Fruit fly (Drosophila melanogaster) whole organism, embryonic: Measurements from ENCODE around the gene CG43813.

Source experiments
- Antp ChIP-seq: fragments of 200-800 bp; sonication (Bioruptor generic); optimal IDR thresholded peaks from 3 replicates; lab custom pipeline; 2016; ENCODE audit warnings: missing biosample characterization, missing genetic modification characterization
- CG10274 ChIP-seq: fragments of 200-800 bp; sonication (Bioruptor generic); optimal IDR thresholded peaks from 3 replicates; lab custom pipeline; 2017; ENCODE audit warnings: missing biosample characterization, mild to moderate bottlenecking, missing genetic modification characterization
- CG10565 ChIP-seq: fragments of 200-800 bp; sonication (Bioruptor generic); optimal IDR thresholded peaks from 3 replicates; lab custom pipeline; 2016; ENCODE audit warnings: missing biosample characterization, mild to moderate bottlenecking, missing genetic modification characterization
- CG11504 ChIP-seq: fragments of 200-800 bp; sonication (Bioruptor generic); optimal IDR thresholded peaks from 3 replicates; lab custom pipeline; 2019; ENCODE audit warnings: missing biosample characterization, mild to moderate bottlenecking, missing genetic modification characterization, moderate library complexity
- CG1233 ChIP-seq: fragments of 200-800 bp; sonication (Bioruptor generic); optimal IDR thresholded peaks from 4 replicates; lab custom pipeline; 2018; ENCODE audit warnings: missing biosample characterization, mild to moderate bottlenecking, missing genetic modification characterization
- CG12659 ChIP-seq: fragments of 200-800 bp; sonication (Bioruptor generic); optimal IDR thresholded peaks from 3 replicates; lab custom pipeline; 2017; ENCODE audit warnings: mild to moderate bottlenecking, missing biosample characterization, missing genetic modification reagents, missing genetic modification characterization
- CG13424 ChIP-seq: fragments of 200-800 bp; sonication (Bioruptor generic); optimal IDR thresholded peaks from 2 replicates; lab custom pipeline; 2019; ENCODE audit warnings: missing biosample characterization, mild to moderate bottlenecking, missing genetic modification characterization, moderate library complexity
- CG15269 ChIP-seq: fragments of 200-800 bp; sonication (Bioruptor generic); optimal IDR thresholded peaks from 2 replicates; lab custom pipeline; 2018; ENCODE audit warnings: missing biosample characterization, mild to moderate bottlenecking, missing genetic modification characterization, moderate library complexity
- CG15479 ChIP-seq: fragments of 200-800 bp; sonication (Bioruptor generic); optimal IDR thresholded peaks from 3 replicates; lab custom pipeline; 2019; ENCODE audit warnings: missing biosample characterization, mild to moderate bottlenecking, missing genetic modification characterization, moderate library complexity
- CG15696 ChIP-seq: fragments of 200-800 bp; sonication (Bioruptor generic); optimal IDR thresholded peaks from 2 replicates; lab custom pipeline; 2019; ENCODE audit warnings: missing biosample characterization, mild to moderate bottlenecking, missing genetic modification characterization, moderate library complexity
- CG17328 ChIP-seq: fragments of 200-800 bp; sonication (Bioruptor generic); IDR thresholded peaks from 2 replicates; pipeline ENCODE4 v1.3.6; 2022; ENCODE audit warnings: missing biosample characterization, missing genetic modification characterization
- CG17361 ChIP-seq: fragments of 200-800 bp; sonication (Bioruptor generic); IDR thresholded peaks from 3 replicates; pipeline ENCODE4 v1.3.6; 2022; ENCODE audit warnings: missing biosample characterization, missing genetic modification characterization
- CG18599 ChIP-seq: fragments of 200-800 bp; sonication (Bioruptor generic); optimal IDR thresholded peaks from 3 replicates; lab custom pipeline; 2017; ENCODE audit warnings: missing biosample characterization, missing genetic modification characterization, mild to moderate bottlenecking, moderate library complexity, missing genetic modification reagents
- CG31441 ChIP-seq: fragments of 200-800 bp; sonication (Bioruptor generic); IDR thresholded peaks from 2 replicates; pipeline ENCODE4 v1.3.6; 2022; ENCODE audit warnings: missing biosample characterization, missing genetic modification characterization
- CG4707 ChIP-seq: fragments of 200-800 bp; sonication (Bioruptor generic); optimal IDR thresholded peaks from 2 replicates; lab custom pipeline; 2018; ENCODE audit warnings: missing biosample characterization, mild to moderate bottlenecking, missing genetic modification characterization, moderate library complexity
- CG5180 ChIP-seq: fragments of 200-800 bp; sonication (Bioruptor generic); optimal IDR thresholded peaks from 3 replicates; lab custom pipeline; 2017; ENCODE audit warnings: missing biosample characterization, missing genetic modification characterization, mild to moderate bottlenecking, moderate library complexity, missing genetic modification reagents
- CG6854 ChIP-seq: fragments of 200-800 bp; sonication (Bioruptor generic); optimal IDR thresholded peaks from 3 replicates; lab custom pipeline; 2017; ENCODE audit warnings: missing biosample characterization, mild to moderate bottlenecking, missing genetic modification characterization
- CG7556 ChIP-seq: fragments of 200-800 bp; sonication (Bioruptor generic); optimal IDR thresholded peaks from 2 replicates; lab custom pipeline; 2017; ENCODE audit warnings: missing biosample characterization, mild to moderate bottlenecking, missing genetic modification characterization
- CG7839 ChIP-seq: fragments of 200-800 bp; sonication (Bioruptor generic); optimal IDR thresholded peaks from 3 replicates; lab custom pipeline; 2018; ENCODE audit warnings: missing biosample characterization, mild to moderate bottlenecking, missing genetic modification characterization, moderate library complexity
- CG8281 ChIP-seq: fragments of 200-800 bp; sonication (Bioruptor generic); optimal IDR thresholded peaks from 2 replicates; lab custom pipeline; 2018; ENCODE audit warnings: missing biosample characterization, mild to moderate bottlenecking, missing genetic modification characterization, moderate library complexity
- CG8290 ChIP-seq, 3 experiments: fragments of 200-800 bp; sonication (Bioruptor generic); optimal IDR thresholded peaks; 2 replicates each; lab custom pipeline; 2016 to 2019; ENCODE audit warnings: missing biosample characterization in 3 of 3, missing genetic modification characterization in 3 of 3, mild to moderate bottlenecking in 2 of 3, moderate library complexity in 1 of 3
- CG8388 ChIP-seq: fragments of 200-800 bp; sonication (Bioruptor generic); optimal IDR thresholded peaks from 2 replicates; lab custom pipeline; 2019; ENCODE audit warnings: missing biosample characterization, mild to moderate bottlenecking, missing genetic modification characterization, moderate library complexity
- CG8924 ChIP-seq: fragments of 200-800 bp; optimal IDR thresholded peaks from 3 replicates; lab custom pipeline; 2019; ENCODE audit warnings: missing biosample characterization, mild to moderate bottlenecking, missing genetic modification characterization, moderate library complexity
- CG9727 ChIP-seq: fragments of 200-800 bp; sonication (Bioruptor generic); optimal IDR thresholded peaks from 3 replicates; lab custom pipeline; 2017; ENCODE audit warnings: missing biosample characterization, mild to moderate bottlenecking, missing genetic modification characterization
- CHES-1-like ChIP-seq: fragments of 200-800 bp; sonication (Bioruptor generic); optimal IDR thresholded peaks from 2 replicates; lab custom pipeline; 2016; ENCODE audit warnings: missing biosample characterization, missing genetic modification characterization
- CoRest ChIP-seq: fragments of 200-800 bp; sonication (Bioruptor generic); optimal IDR thresholded peaks from 3 replicates; lab custom pipeline; 2018; ENCODE audit warnings: missing biosample characterization, mild to moderate bottlenecking, missing genetic modification characterization, moderate library complexity
- Hr51 ChIP-seq, 2 experiments: fragments of 200-800 bp; sonication (Bioruptor generic); optimal IDR thresholded peaks; 2 replicates in 1 of 2; 3 replicates in 1 of 2; lab custom pipeline; 2016 to 2018; ENCODE audit warnings: missing biosample characterization in 2 of 2, missing genetic modification characterization in 2 of 2, mild to moderate bottlenecking in 1 of 2, moderate library complexity in 1 of 2
- Mrtf ChIP-seq: fragments of 200-800 bp; sonication (Bioruptor generic); IDR thresholded peaks from 3 replicates; pipeline ENCODE4 v1.3.6; 2022; ENCODE audit warnings: missing biosample characterization, missing genetic modification characterization
- Sox100B ChIP-seq: fragments of 200-800 bp; sonication (Bioruptor generic); optimal IDR thresholded peaks from 3 replicates; lab custom pipeline; 2018; ENCODE audit warnings: missing biosample characterization, mild to moderate bottlenecking, missing genetic modification characterization
- Sox102F ChIP-seq: fragments of 200-800 bp; sonication (Bioruptor generic); optimal IDR thresholded peaks from 2 replicates; lab custom pipeline; 2018; ENCODE audit warnings: missing biosample characterization, mild to moderate bottlenecking, missing genetic modification characterization, moderate library complexity
- bcd ChIP-seq: fragments of 200-800 bp; sonication (Bioruptor generic); optimal IDR thresholded peaks from 2 replicates; lab custom pipeline; 2017; ENCODE audit warnings: missing biosample characterization, mild to moderate bottlenecking, missing genetic modification characterization
- bsh ChIP-seq, 2 experiments: fragments of 200-800 bp; sonication (Bioruptor generic); optimal IDR thresholded peaks; 2 replicates each; lab custom pipeline; 2017 to 2018; ENCODE audit warnings: mild to moderate bottlenecking in 2 of 2, missing biosample characterization in 2 of 2, missing genetic modification characterization in 2 of 2, moderate library complexity in 1 of 2
- ci ChIP-seq: fragments of 200-800 bp; sonication (Bioruptor generic); IDR thresholded peaks from 3 replicates; pipeline ENCODE4 v1.3.6; 2022; ENCODE audit warnings: missing biosample characterization, missing genetic modification characterization
- corto ChIP-seq: fragments of 200-800 bp; sonication (Bioruptor generic); optimal IDR thresholded peaks from 2 replicates; lab custom pipeline; 2016; ENCODE audit warnings: missing biosample characterization, mild to moderate bottlenecking, missing genetic modification characterization, moderate library complexity
- croc ChIP-seq: fragments of 200-800 bp; sonication (Bioruptor generic); conservative IDR thresholded peaks from 3 replicates; pipeline ENCODE4 v1.3.6; 2022; ENCODE audit warnings: missing biosample characterization, missing genetic modification characterization
- fd96Cb ChIP-seq: fragments of 200-800 bp; sonication (Bioruptor generic); optimal IDR thresholded peaks from 2 replicates; lab custom pipeline; 2018; ENCODE audit warnings: missing biosample characterization, mild to moderate bottlenecking, missing genetic modification characterization, moderate library complexity
- gem ChIP-seq: fragments of 200-800 bp; sonication (Bioruptor generic); optimal IDR thresholded peaks from 2 replicates; lab custom pipeline; 2019; ENCODE audit warnings: missing biosample characterization, mild to moderate bottlenecking, missing genetic modification characterization, moderate library complexity
- gfzf ChIP-seq: fragments of 200-800 bp; sonication (Bioruptor generic); optimal IDR thresholded peaks from 2 replicates; lab custom pipeline; 2016; ENCODE audit warnings: missing biosample characterization, mild to moderate bottlenecking, missing genetic modification characterization, moderate library complexity
- grn ChIP-seq: fragments of 200-800 bp; sonication (Bioruptor generic); optimal IDR thresholded peaks from 3 replicates; lab custom pipeline; 2017; ENCODE audit warnings: missing biosample characterization, missing genetic modification characterization
- gsb-n ChIP-seq: fragments of 200-800 bp; sonication (Bioruptor generic); optimal IDR thresholded peaks from 3 replicates; lab custom pipeline; 2018; ENCODE audit warnings: missing biosample characterization, mild to moderate bottlenecking, missing genetic modification characterization
- inv ChIP-seq: fragments of 200-800 bp; sonication (Bioruptor generic); IDR thresholded peaks from 2 replicates; pipeline ENCODE4 v1.3.6; 2022; ENCODE audit warnings: missing biosample characterization, missing genetic modification characterization; ENCODE audit not compliant: partially characterized antibody
- lilli ChIP-seq: fragments of 200-800 bp; sonication (Bioruptor generic); optimal IDR thresholded peaks from 3 replicates; lab custom pipeline; 2016; ENCODE audit warnings: missing biosample characterization, missing genetic modification characterization
- luna ChIP-seq: fragments of 200-800 bp; sonication (Bioruptor generic); optimal IDR thresholded peaks from 2 replicates; lab custom pipeline; 2016; ENCODE audit warnings: missing biosample characterization, missing genetic modification characterization
- nerfin-2 ChIP-seq: fragments of 200-800 bp; sonication (Bioruptor generic); IDR thresholded peaks from 2 replicates; pipeline ENCODE4 v1.3.6; 2022; ENCODE audit warnings: missing biosample characterization, missing genetic modification characterization; ENCODE audit not compliant: partially characterized antibody
- pan ChIP-seq, 4 experiments: fragments of >200 bp in 3 of 4; fragments of 200-800 bp in 1 of 4; sonication (Bioruptor generic) in 1 of 4; optimal IDR thresholded peaks in 3 of 4; IDR thresholded peaks in 1 of 4; 2 replicates each; pipeline versions ENCODE4 v1.3.6 to Lab custom; 2017 to 2022; ENCODE audit warnings: missing biosample characterization in 2 of 4, missing genetic modification characterization in 2 of 4, mixed read lengths in 1 of 4
- pros ChIP-seq: fragments of 200-800 bp; sonication (Bioruptor generic); optimal IDR thresholded peaks from 3 replicates; lab custom pipeline; 2019; ENCODE audit warnings: missing biosample characterization, mild to moderate bottlenecking, missing genetic modification characterization, moderate library complexity
- sens ChIP-seq: fragments of 200-800 bp; sonication (Bioruptor generic); peaks from one replicate; lab custom pipeline; 2016; ENCODE audit warnings: missing biosample characterization, missing genetic modification characterization

Gene CG43813

dm6 chr2L:12338548-12338947, 5.5 kb downstream of the CG43813 start, which contains the start of gene CG31862:
CG31862 (plus strand) TSS chr2L:12338848.
- TF ChIP-seq CG5180 (GFP tag; lab: Kevin White, UChicago) (no peak), CG6854 (GFP tag; lab: Kevin White, UChicago) (no peak), ci (GFP tag; lab: Robert Waterston, UW) (no peak), CG15269 (tag; lab: Kevin White, UChicago) (no peak), CG10274 (no peak), CG7556 (GFP tag; lab: Kevin White, UChicago) (no peak), luna (GFP tag; lab: Kevin White, UChicago) (no peak), Antp (no peak), CG10565 (no peak), lilli (GFP tag; lab: Kevin White, UChicago) (no peak), CHES-1-like (GFP tag; lab: Kevin White, UChicago) (no peak), bcd (GFP tag; lab: Kevin White, UChicago) (no peak), Sox100B (no peak), CG8290 (GFP tag; optimal IDR thresholded peaks at IDR 0.05; lab: Kevin White, UChicago) (no peak), CG8290 (tag; optimal IDR thresholded peaks at IDR 0.05; lab: Kevin White, UChicago) (no peak), gfzf (GFP tag; lab: Kevin White, UChicago) (no peak), CG1233 (GFP tag; lab: Kevin White, UChicago) (no peak), pros (GFP tag; lab: Kevin White, UChicago) (no peak), CG15479 (GFP tag; lab: Kevin White, UChicago) (no peak), croc (no peak), inv (GFP tag; lab: Robert Waterston, UW) (no peak)

dm6 chr2L:12337162-12337561, 6.9 kb downstream of the CG43813 start:
- no peak for TF ChIP-seq CG4707 (GFP tag; lab: Kevin White, UChicago)
- peak in 1 of 2 experiments; percentile 50 for TF ChIP-seq bsh (GFP tag; optimal IDR thresholded peaks at IDR 0.05; lab: Kevin White, UChicago)
- peak; percentile 13 for TF ChIP-seq CG1233 (GFP tag; lab: Kevin White, UChicago)
- TF ChIP-seq gem: peak; percentile 68
- peak; percentile 17 for TF ChIP-seq CG11504 (tag; lab: Kevin White, UChicago)
- peak; percentile 26 for TF ChIP-seq CG8924 (tag; lab: Kevin White, UChicago)
- peak; percentile 55 for TF ChIP-seq CG7839 (tag; lab: Kevin White, UChicago)
- peak; percentile 31 for TF ChIP-seq CG18599
- TF ChIP-seq CG8281: peak; percentile 20
- TF ChIP-seq CG9727: peak; percentile 43
- peak; percentile 23 for TF ChIP-seq Sox102F
- peak; percentile 48; the same call in 1 of the 2 replicates for TF ChIP-seq CG31441 (GFP tag; lab: Robert Waterston, UW)
- peak; percentile 82 for TF ChIP-seq sens (GFP tag; lab: Kevin White, UChicago)
- peak; percentile 51; the same call in 2 of the 3 replicates for TF ChIP-seq CG17361 (GFP tag; lab: Robert Waterston, UW)
- TF ChIP-seq CG15696: no peak
- peak; percentile 44 for TF ChIP-seq CoRest (tag; lab: Kevin White, UChicago)
- peak; percentile 19 for TF ChIP-seq fd96Cb (tag; lab: Kevin White, UChicago)
- TF ChIP-seq CG13424 (tag; lab: Kevin White, UChicago): peak; percentile 29
- TF ChIP-seq gsb-n (tag; lab: Kevin White, UChicago): peak; percentile 8
- peak; percentile 49 for TF ChIP-seq CG7556 (GFP tag; lab: Kevin White, UChicago)
- peak; percentile 13 for TF ChIP-seq CG12659 (GFP tag; lab: Kevin White, UChicago)
- no peak for TF ChIP-seq Mrtf (GFP tag; lab: Robert Waterston, UW)
- peak in 1 of 2 experiments; percentile 24 for TF ChIP-seq Hr51 (GFP tag; optimal IDR thresholded peaks at IDR 0.05; lab: Kevin White, UChicago)
- peak; percentile 19 for TF ChIP-seq CG8388 (GFP tag; lab: Kevin White, UChicago)
- no peak for TF ChIP-seq corto (GFP tag; lab: Kevin White, UChicago)
- no peak for TF ChIP-seq CG17328 (GFP tag; lab: Robert Waterston, UW)
- no peak for TF ChIP-seq nerfin-2
- TF ChIP-seq grn (GFP tag; lab: Kevin White, UChicago): no peak
- no peak for TF ChIP-seq pan (optimal IDR thresholded peaks at IDR 0.05; lab: Kevin White, UChicago)
- TF ChIP-seq pan (GFP tag; optimal IDR thresholded peaks at IDR 0.05 in 1 of 2, IDR thresholded peaks at IDR 0.05 in 1 of 2): peak in 1 of 2 experiments; percentile 30
